Fruit fly (Drosophila melanogaster) whole organism, wandering third instar larva: Measurements from ENCODE around the gene CG3630.

ENCODE experiments used
- Abd-B ChIP-seq: fragments of >200 bp; optimal IDR thresholded peaks from 2 replicates; lab custom pipeline; 2017; ENCODE audit warnings: missing biosample characterization, missing genetic modification characterization
- CG32264 ChIP-seq: fragments of 200-800 bp; sonication (Bioruptor generic); optimal IDR thresholded peaks from 2 replicates; lab custom pipeline; 2016; ENCODE audit warnings: missing biosample characterization, missing genetic modification characterization
- CrebA ChIP-seq: fragments of 200-800 bp; sonication (Bioruptor generic); optimal IDR thresholded peaks from 2 replicates; lab custom pipeline; 2016; ENCODE audit warnings: missing biosample characterization, mild to moderate bottlenecking, missing genetic modification characterization, borderline replicate concordance
- Dfd ChIP-seq: fragments of >200 bp; optimal IDR thresholded peaks from 2 replicates; lab custom pipeline; 2017; ENCODE audit warnings: missing biosample characterization, missing genetic modification characterization
- GATAd ChIP-seq: sonication (Bioruptor generic); optimal IDR thresholded peaks from 2 replicates; lab custom pipeline; 2016; ENCODE audit warnings: missing biosample characterization, missing genetic modification characterization
- HLH106 ChIP-seq: fragments of 200-800 bp; optimal IDR thresholded peaks from 3 replicates; lab custom pipeline; 2019; ENCODE audit warnings: missing biosample characterization, mild to moderate bottlenecking, missing genetic modification characterization, moderate library complexity
- Hr78 ChIP-seq: fragments of >200 bp; optimal IDR thresholded peaks from 2 replicates; lab custom pipeline; 2017; ENCODE audit warnings: missing biosample characterization, missing genetic modification characterization
- Hr83 ChIP-seq: fragments of 200-300 bp; sonication (Bioruptor generic); optimal IDR thresholded peaks from 2 replicates; lab custom pipeline; 2016; ENCODE audit warnings: missing biosample characterization, mild to moderate bottlenecking, missing genetic modification characterization, moderate library complexity; ENCODE audit not compliant: poor library complexity, severe bottlenecking
- Jra ChIP-seq: sonication (Bioruptor generic); optimal IDR thresholded peaks from 2 replicates; lab custom pipeline; 2016; ENCODE audit warnings: missing biosample characterization, missing genetic modification characterization
- Mio ChIP-seq: sonication (Bioruptor generic); optimal IDR thresholded peaks from 2 replicates; lab custom pipeline; 2016; ENCODE audit warnings: missing biosample characterization, missing genetic modification characterization
- Myc ChIP-seq: fragments of >200 bp; optimal IDR thresholded peaks from 2 replicates; lab custom pipeline; 2017
- N ChIP-seq: fragments of >200 bp; optimal IDR thresholded peaks from 2 replicates; lab custom pipeline; 2018; ENCODE audit warnings: missing biosample characterization, missing external identifiers, missing genetic modification characterization
- OdsH ChIP-seq: fragments of 200-800 bp; sonication (Bioruptor generic); optimal IDR thresholded peaks from 2 replicates; lab custom pipeline; 2016; ENCODE audit warnings: missing biosample characterization, mild to moderate bottlenecking, missing genetic modification characterization
- Rel ChIP-seq, 2 experiments: fragments of 200-800 bp; sonication (Bioruptor generic) in 1 of 2; optimal IDR thresholded peaks; 2 replicates in 1 of 2; 3 replicates in 1 of 2; lab custom pipeline; 2016 to 2019; ENCODE audit warnings: mild to moderate bottlenecking in 2 of 2, missing biosample characterization in 2 of 2, missing genetic modification characterization in 2 of 2, moderate library complexity in 1 of 2
- Sp1 ChIP-seq: fragments of 200-800 bp; sonication (Bioruptor generic); optimal IDR thresholded peaks from 3 replicates; lab custom pipeline; 2019; ENCODE audit warnings: missing biosample characterization, mild to moderate bottlenecking, missing genetic modification characterization, moderate library complexity
- Vsx2 ChIP-seq: fragments of 200-300, 225-300 bp; sonication (Bioruptor generic); optimal IDR thresholded peaks from 2 replicates; lab custom pipeline; 2018; ENCODE audit warnings: missing biosample characterization, missing genetic modification characterization; ENCODE audit not compliant: partially characterized antibody
- br ChIP-seq: fragments of 200-800 bp; sonication (Bioruptor generic); optimal IDR thresholded peaks from 2 replicates; lab custom pipeline; 2016; ENCODE audit warnings: missing biosample characterization, missing genetic modification characterization
- brk ChIP-seq: fragments of 200-800 bp; sonication (Bioruptor generic); optimal IDR thresholded peaks from 2 replicates; lab custom pipeline; 2016; ENCODE audit warnings: missing biosample characterization, mild to moderate bottlenecking, missing genetic modification characterization
- dl ChIP-seq, 2 experiments: fragments of 175-275, 200-275 bp in 1 of 2; fragments of 200-275 bp in 1 of 2; sonication (Bioruptor generic); optimal IDR thresholded peaks; lab custom pipeline; 2018; ENCODE audit warnings: mild to moderate bottlenecking in 2 of 2, missing biosample characterization in 2 of 2, missing genetic modification characterization in 2 of 2, moderate library complexity in 2 of 2; ENCODE audit not compliant: partially characterized antibody in 2 of 2, insufficient read depth in 1 of 2
- dsf ChIP-seq: sonication (Bioruptor generic); optimal IDR thresholded peaks from 2 replicates; lab custom pipeline; 2016; ENCODE audit warnings: missing biosample characterization, missing genetic modification characterization, borderline replicate concordance
- ey ChIP-seq: fragments of 200-800 bp; sonication (Bioruptor generic); optimal IDR thresholded peaks from 2 replicates; lab custom pipeline; 2016; ENCODE audit warnings: missing biosample characterization, missing genetic modification characterization
- foxo ChIP-seq, 2 experiments: fragments of 200-800 bp; sonication (Bioruptor generic); optimal IDR thresholded peaks; 2 replicates in 1 of 2; 3 replicates in 1 of 2; lab custom pipeline; 2016 to 2017; ENCODE audit warnings: missing biosample characterization in 2 of 2, missing genetic modification characterization in 2 of 2
- fru ChIP-seq: fragments of 200-800 bp; sonication (Bioruptor generic); optimal IDR thresholded peaks from 3 replicates; lab custom pipeline; 2016; ENCODE audit warnings: missing biosample characterization, mild to moderate bottlenecking, missing genetic modification characterization
- h ChIP-seq: fragments of 200-800 bp; sonication (Bioruptor generic); optimal IDR thresholded peaks from 3 replicates; lab custom pipeline; 2016; ENCODE audit warnings: missing biosample characterization, mild to moderate bottlenecking, missing genetic modification characterization
- jim ChIP-seq: fragments of 175-275, 200-325 bp; sonication (Bioruptor generic); optimal IDR thresholded peaks from 2 replicates; lab custom pipeline; 2016; ENCODE audit warnings: missing biosample characterization, mild to moderate bottlenecking, missing genetic modification characterization
- lola ChIP-seq: fragments of >200 bp; optimal IDR thresholded peaks from 2 replicates; lab custom pipeline; 2017; ENCODE audit warnings: missing biosample characterization, missing genetic modification characterization
- pan ChIP-seq: fragments of >200 bp; optimal IDR thresholded peaks from 2 replicates; lab custom pipeline; 2017
- psq ChIP-seq: fragments of 200-800 bp; sonication (Bioruptor generic); optimal IDR thresholded peaks from 3 replicates; lab custom pipeline; 2017; ENCODE audit warnings: missing biosample characterization, mild to moderate bottlenecking, missing genetic modification characterization, moderate library complexity
- rgr ChIP-seq: fragments of 200-800 bp; sonication (Bioruptor generic); optimal IDR thresholded peaks from 3 replicates; lab custom pipeline; 2016; ENCODE audit warnings: missing biosample characterization, mild to moderate bottlenecking, missing genetic modification characterization
- sv ChIP-seq: fragments of 200-800 bp; sonication (Bioruptor generic); optimal IDR thresholded peaks from 3 replicates; lab custom pipeline; 2016; ENCODE audit warnings: missing biosample characterization, missing genetic modification characterization
- tai ChIP-seq: sonication (Bioruptor generic); optimal IDR thresholded peaks from 2 replicates; lab custom pipeline; 2016; ENCODE audit warnings: missing biosample characterization, missing genetic modification characterization
- usp ChIP-seq: fragments of >200 bp; optimal IDR thresholded peaks from 2 replicates; lab custom pipeline; 2017; ENCODE audit warnings: missing biosample characterization, missing genetic modification characterization
- woc ChIP-seq: sonication (Bioruptor generic); optimal IDR thresholded peaks from 2 replicates; lab custom pipeline; 2016; ENCODE audit warnings: missing biosample characterization, mild to moderate bottlenecking, missing genetic modification characterization

Gene CG3630

DNA sequence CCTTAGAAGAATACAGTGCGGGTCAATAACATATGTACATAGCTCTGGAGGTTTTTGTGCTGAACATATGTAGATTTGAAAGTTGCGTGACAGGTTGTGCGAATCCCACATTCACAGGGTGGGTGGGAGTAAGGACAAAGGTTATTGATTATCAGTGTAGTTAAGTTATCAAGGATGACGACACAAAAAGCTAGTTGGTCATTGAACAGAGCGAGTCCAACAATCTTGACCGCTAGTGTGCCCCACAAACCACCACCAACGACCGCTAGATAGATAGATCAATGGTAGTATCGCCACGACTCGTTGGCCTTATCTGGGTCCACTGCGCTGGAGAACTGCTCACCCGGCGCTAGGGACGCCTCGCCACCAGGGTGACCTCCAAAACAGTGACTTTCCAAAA is 15.4 kb upstream of the CG3630 start:
- TF ChIP-seq Dfd (GFP tag; lab: Kevin White, UChicago) (no peak), sv (GFP tag; lab: Kevin White, UChicago) (no peak), fru (GFP tag; lab: Kevin White, UChicago) (no peak), ey (GFP tag; lab: Kevin White, UChicago) (no peak), N (GFP tag; lab: Kevin White, UChicago) (no peak), rgr (GFP tag; lab: Kevin White, UChicago) (no peak)
- TF ChIP-seq, all 38 proteins: peak for 0

DNA sequence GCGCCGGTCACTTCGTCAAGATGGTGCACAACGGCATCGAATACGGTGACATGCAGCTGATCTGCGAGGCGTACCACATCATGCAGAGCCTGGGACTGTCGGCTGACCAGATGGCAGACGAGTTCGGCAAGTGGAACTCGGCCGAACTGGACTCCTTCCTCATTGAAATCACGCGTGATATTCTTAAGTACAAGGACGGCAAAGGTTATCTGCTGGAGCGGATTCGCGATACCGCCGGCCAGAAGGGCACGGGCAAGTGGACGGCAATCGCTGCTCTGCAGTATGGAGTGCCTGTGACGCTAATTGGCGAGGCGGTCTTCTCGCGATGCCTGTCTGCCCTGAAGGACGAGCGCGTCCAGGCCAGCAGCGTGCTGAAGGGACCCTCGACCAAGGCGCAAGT is 14.5 kb upstream of the CG3630 start:
- TF ChIP-seq Myc (lab: Kevin White, UChicago), result no peak
- no peak for TF ChIP-seq dl (GFP tag; optimal IDR thresholded peaks at IDR 0.05; lab: Kevin White, UChicago; ENCODE audit: insufficient read depth in 1 of 2, partially characterized antibody in 2 of 2)
- no peak for TF ChIP-seq Hr78
- no peak for TF ChIP-seq psq (GFP tag; lab: Kevin White, UChicago)
- no peak for TF ChIP-seq Mio (GFP tag; lab: Kevin White, UChicago)
- no peak for TF ChIP-seq woc (GFP tag; lab: Kevin White, UChicago)
- no peak for TF ChIP-seq usp
- no peak for TF ChIP-seq CG32264
- TF ChIP-seq rgr (GFP tag; lab: Kevin White, UChicago), result no peak
- TF ChIP-seq jim, result no peak
- no peak for TF ChIP-seq Vsx2 (GFP tag; lab: Kevin White, UChicago)
- no peak for TF ChIP-seq OdsH (GFP tag; lab: Kevin White, UChicago)
- no peak for TF ChIP-seq GATAd
- no peak for TF ChIP-seq pan (lab: Kevin White, UChicago)
- no peak for TF ChIP-seq h (GFP tag; lab: Kevin White, UChicago)
- TF ChIP-seq tai (GFP tag; lab: Kevin White, UChicago), result no peak
- TF ChIP-seq Rel (GFP tag; optimal IDR thresholded peaks at IDR 0.05; lab: Kevin White, UChicago), result no peak
- TF ChIP-seq Rel (tag; optimal IDR thresholded peaks at IDR 0.05; lab: Kevin White, UChicago), result no peak
- no peak for TF ChIP-seq lola (GFP tag; lab: Kevin White, UChicago)

DNA sequence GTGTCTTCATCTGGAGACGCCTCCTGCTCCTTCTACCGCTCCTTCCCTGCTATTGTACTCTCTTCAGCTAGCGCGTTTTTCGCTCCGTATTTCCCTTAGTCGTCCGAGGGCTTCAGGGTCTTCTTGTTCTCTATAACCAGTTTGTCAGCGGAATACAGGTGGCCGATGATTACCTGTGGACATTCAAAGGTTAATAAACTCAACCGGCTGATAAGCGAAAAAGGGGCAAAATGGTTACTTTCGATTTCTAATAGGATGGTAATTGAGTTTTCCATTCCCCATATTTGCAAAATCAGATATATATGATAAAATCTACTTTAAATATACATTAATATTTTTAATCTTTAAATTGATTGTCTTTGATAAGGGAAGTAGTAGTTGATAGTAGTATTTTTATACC is 13.3 kb upstream of the CG3630 start:
- TF ChIP-seq brk (GFP tag; lab: Kevin White, UChicago), result no peak
- TF ChIP-seq Hr83 (GFP tag; lab: Kevin White, UChicago), result no peak
- no peak for TF ChIP-seq Vsx2 (GFP tag; lab: Kevin White, UChicago)
- TF ChIP-seq N (GFP tag; lab: Kevin White, UChicago), result no peak
- no peak for TF ChIP-seq usp
- TF ChIP-seq CrebA (GFP tag; lab: Kevin White, UChicago), result no peak
- no peak for TF ChIP-seq OdsH (GFP tag; lab: Kevin White, UChicago)
- no peak for TF ChIP-seq jim

DNA sequence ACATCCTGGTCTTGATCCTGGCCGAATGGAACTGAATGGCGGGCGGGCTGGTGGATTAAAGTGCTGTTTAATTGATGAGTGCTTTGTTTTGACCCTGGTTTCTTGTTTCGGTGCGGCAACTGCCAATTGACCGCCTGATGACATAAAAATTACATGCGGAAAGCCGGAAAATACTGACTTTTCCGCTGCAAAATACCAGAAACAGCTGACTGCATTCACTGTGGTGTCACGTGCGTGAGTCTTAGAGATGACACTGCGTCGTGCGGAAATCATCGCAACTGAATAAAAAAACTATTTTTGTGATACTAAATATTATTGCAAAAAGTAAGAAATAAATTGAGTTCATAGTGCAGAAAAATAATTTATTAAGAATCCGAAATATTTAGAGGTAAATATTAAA is 12.5 kb upstream of the CG3630 start, which contains the start of gene bcn92:
Gene bcn92 (minus strand): TSS at position 170 of the 400 bp plus-strand sequence.
- peak; percentile 46 for TF ChIP-seq sv (GFP tag; lab: Kevin White, UChicago)
- no peak for TF ChIP-seq lola (GFP tag; lab: Kevin White, UChicago)
- no peak for TF ChIP-seq psq (GFP tag; lab: Kevin White, UChicago)
- TF ChIP-seq rgr (GFP tag; lab: Kevin White, UChicago), result peak; percentile 43
- TF ChIP-seq foxo (GFP tag; optimal IDR thresholded peaks at IDR 0.05; lab: Kevin White, UChicago), result peak in 1 of 2 experiments; percentile 42
- no peak for TF ChIP-seq Rel (GFP tag; optimal IDR thresholded peaks at IDR 0.05; lab: Kevin White, UChicago)
- TF ChIP-seq Rel (tag; optimal IDR thresholded peaks at IDR 0.05; lab: Kevin White, UChicago), result peak; percentile 12
- TF ChIP-seq Abd-B (GFP tag; lab: Kevin White, UChicago), result no peak
- peak; percentile 51 for TF ChIP-seq Jra (GFP tag; lab: Kevin White, UChicago)
- TF ChIP-seq Sp1 (GFP tag; lab: Kevin White, UChicago), result peak; percentile 36
- peak; percentile 46 for TF ChIP-seq ey (GFP tag; lab: Kevin White, UChicago)
- peak; percentile 37 for TF ChIP-seq fru (GFP tag; lab: Kevin White, UChicago)
- TF ChIP-seq dsf (GFP tag; lab: Kevin White, UChicago), result no peak
- peak; percentile 5 for TF ChIP-seq Myc (lab: Kevin White, UChicago)
- TF ChIP-seq OdsH (GFP tag; lab: Kevin White, UChicago), result peak; percentile 21
- no peak for TF ChIP-seq dl (GFP tag; optimal IDR thresholded peaks at IDR 0.05; lab: Kevin White, UChicago; ENCODE audit: insufficient read depth in 1 of 2, partially characterized antibody in 2 of 2)
- TF ChIP-seq h (GFP tag; lab: Kevin White, UChicago), result peak; percentile 41
- peak; percentile 21 for TF ChIP-seq Hr83 (GFP tag; lab: Kevin White, UChicago)
- peak; percentile 36 for TF ChIP-seq HLH106 (tag; lab: Kevin White, UChicago)
- peak; percentile 87 for TF ChIP-seq woc (GFP tag; lab: Kevin White, UChicago)
- TF ChIP-seq br, result peak; percentile 29
- TF ChIP-seq, all 38 proteins: peak for 15
